Worm (Caenorhabditis elegans) whole organism, mixed stage, embryonic: ENCODE measurements around the gene F31D5.7.

Source experiments
- bed-3 ChIP-seq: fragments of 200-800 bp; sonication (Bioruptor generic); optimal IDR thresholded peaks from 3 replicates; lab custom pipeline; 2018; ENCODE audit warnings: mild to moderate bottlenecking, missing genetic modification characterization, moderate library complexity, missing compliant biosample characterization
- ces-1 ChIP-seq: fragments of 150-350 bp; optimal IDR thresholded peaks from 2 replicates; lab custom pipeline; 2014; ENCODE audit warnings: missing biosample characterization, missing genetic modification reagents, missing genetic modification characterization
- mab-5 ChIP-seq: fragments of 150-350 bp; optimal IDR thresholded peaks from 2 replicates; lab custom pipeline; 2014; ENCODE audit warnings: missing biosample characterization, missing genetic modification characterization
- nhr-28 ChIP-seq: fragments of 150-350 bp; optimal IDR thresholded peaks from 2 replicates; lab custom pipeline; 2014; ENCODE audit warnings: missing biosample characterization, missing genetic modification characterization
- sptf-1 ChIP-seq: sonication (generic microtip); optimal IDR thresholded peaks from 2 replicates; lab custom pipeline; 2017; ENCODE audit warnings: mild to moderate bottlenecking, missing genetic modification characterization, moderate library complexity, missing compliant biosample characterization
- unc-62 ChIP-seq: fragments of 150-350 bp; optimal IDR thresholded peaks from 2 replicates; lab custom pipeline; 2014; ENCODE audit warnings: missing biosample characterization, missing genetic modification reagents, missing genetic modification characterization

DNA sequence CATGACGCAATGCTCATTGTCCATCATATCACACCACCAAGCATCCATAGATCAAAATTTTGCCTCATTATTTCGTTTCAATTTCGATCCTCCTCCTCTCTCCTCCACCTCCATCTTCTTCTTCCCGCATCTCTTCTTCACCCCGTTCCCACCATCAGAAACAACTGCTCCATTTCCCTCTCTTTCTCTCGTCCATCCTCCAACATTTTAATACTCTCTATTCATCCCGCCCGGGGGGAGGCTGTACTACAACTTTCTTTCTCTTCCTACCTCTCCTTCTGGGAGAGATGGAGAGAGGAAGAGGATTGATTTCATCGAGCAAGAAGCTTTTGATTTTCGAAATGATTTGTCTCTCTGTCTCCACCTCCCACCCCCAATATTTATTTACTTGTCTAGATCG, 27.2 kb upstream of the F31D5.7 start:
- TF ChIP-seq bed-3 (GFP tag; lab: Kevin White, UChicago) = no peak
- TF ChIP-seq nhr-28 (tag; lab: Kevin White, UChicago) = no peak
- TF ChIP-seq mab-5 (tag; lab: Kevin White, UChicago) = no peak
- peak; percentile 29 for TF ChIP-seq unc-62 (GFP tag; lab: Kevin White, UChicago)
- TF ChIP-seq ces-1 = no peak
- TF ChIP-seq sptf-1 (tag; lab: Kevin White, UChicago) = no peak
